Fruit fly (Drosophila melanogaster): ENCODE data around the gene CG31301.

DNA sequence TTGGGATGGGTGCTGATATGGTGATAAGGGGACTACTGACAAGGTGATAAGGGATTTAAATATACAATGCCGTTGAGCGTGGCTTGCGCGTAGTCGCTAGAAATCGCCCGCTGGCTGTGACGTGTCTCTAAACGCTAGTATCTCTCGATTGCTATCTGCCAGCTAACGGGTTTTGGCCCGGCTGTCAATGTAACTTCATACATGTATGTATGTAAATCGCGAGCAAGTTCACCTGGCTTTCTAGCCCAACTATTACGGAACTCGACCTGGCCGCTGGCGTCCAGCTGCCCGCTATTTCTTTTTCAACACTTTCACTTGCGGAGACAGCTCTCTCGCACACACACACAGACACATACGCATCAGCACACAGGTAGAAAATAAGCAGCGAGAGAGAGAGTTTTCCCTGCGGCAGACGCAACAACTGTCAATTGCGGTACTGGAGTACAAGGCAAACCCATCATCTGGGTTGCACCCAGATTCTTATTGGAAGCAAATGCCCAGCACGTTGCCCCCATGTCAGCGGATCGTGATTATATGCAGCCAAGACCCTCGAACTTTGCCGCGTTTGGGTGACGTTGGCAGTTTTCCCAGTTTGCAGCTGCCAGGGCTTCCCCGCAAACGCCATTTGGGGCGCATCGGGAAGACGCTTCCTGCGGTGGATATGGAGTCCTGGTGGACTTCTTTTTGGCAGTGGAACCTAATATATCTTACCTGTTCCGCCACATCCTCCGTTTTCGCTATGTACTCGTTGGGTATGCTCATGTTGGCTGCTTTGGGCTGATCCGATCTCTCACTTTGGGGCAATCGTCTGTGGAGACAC, 597 bp upstream of the CG31301 start:
- TF ChIP-seq Antp (GFP tag; optimal IDR thresholded peaks at IDR 0.05) (no peak), HLH4C (GFP tag; IDR thresholded peaks at IDR 0.05; ENCODE audit: partially characterized antibody) (no peak), dati (GFP tag; IDR thresholded peaks at IDR 0.05) (no peak), CG13296 (GFP tag; optimal IDR thresholded peaks at IDR 0.05) (no peak), Hr39 (optimal IDR thresholded peaks at IDR 0.05) (no peak), CG15011 (GFP tag; optimal IDR thresholded peaks at IDR 0.05) (no peak), C15 (GFP tag; IDR thresholded peaks at IDR 0.05) (no peak), tna (GFP tag; IDR thresholded peaks at IDR 0.05; ENCODE audit: partially characterized antibody) (no peak), CG31365 (tag; optimal IDR thresholded peaks at IDR 0.05) (no peak), MBD-R2 (GFP tag; IDR thresholded peaks at IDR 0.05) (no peak), CG18599 (GFP tag; optimal IDR thresholded peaks at IDR 0.05) (no peak), CG6813 (GFP tag; optimal IDR thresholded peaks at IDR 0.05) (no peak), CG3281 (GFP tag; optimal IDR thresholded peaks at IDR 0.05) (no peak), CG12744 (GFP tag; optimal IDR thresholded peaks at IDR 0.05) (no peak)
